Worm (Caenorhabditis elegans): ENCODE results near the gene Y42A5A.3.

The Y42A5A.3 gene

DNA sequence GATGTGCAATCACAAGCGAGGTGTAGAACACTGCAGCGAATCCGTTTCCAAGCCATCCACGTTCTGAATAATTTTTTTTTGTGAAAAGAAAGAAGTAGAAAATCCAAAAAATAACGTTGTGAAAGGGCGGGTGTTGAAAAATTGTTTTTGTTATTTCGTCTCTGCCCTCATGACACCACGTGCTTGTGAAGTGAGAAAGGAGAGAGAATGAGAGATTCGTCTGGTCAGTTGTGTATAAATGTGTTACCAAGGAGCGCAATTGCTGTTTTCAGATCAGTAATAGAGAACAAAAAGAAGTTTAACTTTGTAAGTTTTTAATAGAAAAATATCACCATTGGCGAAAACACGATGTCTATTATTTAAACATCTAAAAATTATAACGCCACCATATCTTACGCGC lies 25.5 kb upstream of the Y42A5A.3 start:
- peak; percentile 84 for TF ChIP-seq ces-1 (GFP tag; optimal IDR thresholded peaks at IDR 0.05)
- no peak for TF ChIP-seq lsy-2 (tag; optimal IDR thresholded peaks at IDR 0.05)
- no peak for TF ChIP-seq nhr-2 (tag; optimal IDR thresholded peaks at IDR 0.05)
- peak; percentile 33 for TF ChIP-seq mep-1 (tag; optimal IDR thresholded peaks at IDR 0.05)
- TF ChIP-seq nhr-12 (tag; optimal IDR thresholded peaks at IDR 0.05) = no peak
- TF ChIP-seq drap-1 (GFP tag; optimal IDR thresholded peaks at IDR 0.05) = no peak
- TF ChIP-seq hlh-1 (tag; optimal IDR thresholded peaks at IDR 0.05) = peak; percentile 56

DNA sequence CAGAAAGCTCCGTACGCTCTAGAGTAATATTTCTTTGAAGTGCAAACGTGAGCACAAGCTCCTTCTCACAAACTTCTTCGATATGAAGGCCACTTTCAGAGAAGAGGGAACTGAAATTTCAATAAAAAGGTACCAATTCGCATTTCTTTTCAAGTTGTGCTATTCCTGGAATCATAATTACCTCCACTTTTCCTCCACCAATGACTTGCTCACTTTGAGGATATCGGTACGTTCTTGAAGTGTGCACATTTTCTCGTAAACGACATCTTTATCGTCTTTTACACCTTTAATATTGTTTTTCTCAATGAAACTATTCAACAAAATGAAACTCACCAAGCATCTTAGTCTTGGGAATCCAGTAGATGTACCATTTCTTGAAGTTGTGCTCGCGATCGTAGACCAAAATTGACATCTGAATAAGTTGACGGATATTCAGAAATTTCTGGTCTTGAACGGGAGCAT lies 23.6 kb upstream of the Y42A5A.3 start, which contains the start of gene scb-1:
Gene scb-1 (minus strand): TSS at position 412 of the 462 bp plus-strand sequence.
- TF ChIP-seq unc-120 (tag; optimal IDR thresholded peaks at IDR 0.05; ENCODE audit: poor library complexity, severe bottlenecking) (no peak), mep-1 (tag; optimal IDR thresholded peaks at IDR 0.05) (no peak), mab-5 (tag; optimal IDR thresholded peaks at IDR 0.05) (no peak), ztf-11 (tag; optimal IDR thresholded peaks at IDR 0.05) (no peak), sptf-1 (tag; optimal IDR thresholded peaks at IDR 0.05) (no peak), tbx-8 (GFP tag; optimal IDR thresholded peaks at IDR 0.05) (no peak), elt-3 (tag; optimal IDR thresholded peaks at IDR 0.05) (no peak), unc-62 (GFP tag; optimal IDR thresholded peaks at IDR 0.05) (no peak), nhr-2 (tag; optimal IDR thresholded peaks at IDR 0.05) (no peak), pha-4 (tag; optimal IDR thresholded peaks at IDR 0.05) (no peak), nhr-12 (tag; optimal IDR thresholded peaks at IDR 0.05) (no peak), nhr-28 (tag; optimal IDR thresholded peaks at IDR 0.05) (no peak), zip-8 (tag; optimal IDR thresholded peaks at IDR 0.05) (no peak), drap-1 (GFP tag; optimal IDR thresholded peaks at IDR 0.05) (no peak), nhr-76 (tag; optimal IDR thresholded peaks at IDR 0.05) (no peak), ces-1 (GFP tag; optimal IDR thresholded peaks at IDR 0.05) (no peak)

- TF ChIP-seq hlh-1 (tag; optimal IDR thresholded peaks at IDR 0.05) (no peak), snpc-4 (tag; optimal IDR thresholded peaks at IDR 0.05) (no peak), nhr-76 (tag; optimal IDR thresholded peaks at IDR 0.05) (no peak), nhr-2 (tag; optimal IDR thresholded peaks at IDR 0.05) (no peak), nhr-12 (tag; optimal IDR thresholded peaks at IDR 0.05) (no peak), blmp-1 (tag; optimal IDR thresholded peaks at IDR 0.05) (no peak), lsy-2 (tag; optimal IDR thresholded peaks at IDR 0.05) (no peak), pha-4 (tag; optimal IDR thresholded peaks at IDR 0.05) (no peak), ceh-39 (tag; optimal IDR thresholded peaks at IDR 0.05) (no peak), tbx-8 (GFP tag; optimal IDR thresholded peaks at IDR 0.05) (no peak), ham-2 (GFP tag; optimal IDR thresholded peaks at IDR 0.05) (no peak), mep-1 (tag; optimal IDR thresholded peaks at IDR 0.05) (no peak), zip-8 (tag; optimal IDR thresholded peaks at IDR 0.05) (no peak), lin-13 (tag; optimal IDR thresholded peaks at IDR 0.05) (no peak)
Measured at ce11 chrV:11118179-11118725, 22.5 kb upstream of the Y42A5A.3 start.

ce11 chrV:11113607-11114006 lies 17.8 kb upstream of the Y42A5A.3 start, which contains the start of gene math-33:
math-33 (plus strand) TSS chrV:11113907.
- no peak for TF ChIP-seq elt-3 (tag; optimal IDR thresholded peaks at IDR 0.05)
- TF ChIP-seq mls-2 (tag; optimal IDR thresholded peaks at IDR 0.05) = no peak
- TF ChIP-seq sptf-1 (tag; optimal IDR thresholded peaks at IDR 0.05) = no peak
- TF ChIP-seq lin-13 (tag; optimal IDR thresholded peaks at IDR 0.05) = no peak

- TF ChIP-seq pha-4 (tag; optimal IDR thresholded peaks at IDR 0.05) (peak; percentile 53), nhr-28 (tag; optimal IDR thresholded peaks at IDR 0.05) (peak; percentile 26), mls-2 (tag; optimal IDR thresholded peaks at IDR 0.05) (peak; percentile 88), cnd-1 (tag; optimal IDR thresholded peaks at IDR 0.05) (peak; percentile 50), M03D4.4 (tag; optimal IDR thresholded peaks at IDR 0.05) (peak; percentile 86), elt-3 (tag; optimal IDR thresholded peaks at IDR 0.05) (no peak), blmp-1 (tag; optimal IDR thresholded peaks at IDR 0.05) (no peak), ceh-43 (GFP tag; optimal IDR thresholded peaks at IDR 0.05) (peak; percentile 84), nhr-12 (tag; optimal IDR thresholded peaks at IDR 0.05) (peak; percentile 12), tbx-8 (GFP tag; optimal IDR thresholded peaks at IDR 0.05) (peak; percentile 47), ceh-83 (GFP tag; optimal IDR thresholded peaks at IDR 0.05) (peak; percentile 88), lsy-2 (tag; optimal IDR thresholded peaks at IDR 0.05) (peak; percentile 33), ces-1 (GFP tag; optimal IDR thresholded peaks at IDR 0.05) (peak; percentile 13), drap-1 (GFP tag; optimal IDR thresholded peaks at IDR 0.05) (peak; percentile 65), flh-1 (GFP tag; optimal IDR thresholded peaks at IDR 0.05) (no peak), mep-1 (tag; optimal IDR thresholded peaks at IDR 0.05) (peak; percentile 68), nhr-76 (tag; optimal IDR thresholded peaks at IDR 0.05) (peak; percentile 79), elt-1 (tag; optimal IDR thresholded peaks at IDR 0.05; ENCODE audit: borderline replicate concordance, insufficient read depth) (peak; percentile 37), ztf-11 (tag; optimal IDR thresholded peaks at IDR 0.05) (peak; percentile 82), sptf-1 (tag; optimal IDR thresholded peaks at IDR 0.05) (peak; percentile 90), bed-3 (GFP tag; optimal IDR thresholded peaks at IDR 0.05) (peak; percentile 65), hlh-1 (tag; optimal IDR thresholded peaks at IDR 0.05) (peak; percentile 58), nhr-237 (tag; optimal IDR thresholded peaks at IDR 0.05) (no peak), ham-2 (GFP tag; optimal IDR thresholded peaks at IDR 0.05) (peak; percentile 28), unc-120 (tag; optimal IDR thresholded peaks at IDR 0.05; ENCODE audit: poor library complexity, severe bottlenecking) (peak; percentile 79), sem-2 (GFP tag; optimal IDR thresholded peaks at IDR 0.05) (peak; percentile 52), lin-13 (tag; optimal IDR thresholded peaks at IDR 0.05) (peak; percentile 69), unc-62 (GFP tag; optimal IDR thresholded peaks at IDR 0.05) (no peak), mab-5 (tag; optimal IDR thresholded peaks at IDR 0.05) (no peak)
Measured at ce11 chrV:11113041-11113574, 17.3 kb upstream of the Y42A5A.3 start, which contains the start of gene erfa-3. erfa-3 (minus strand) TSS chrV:11113091.
